Worm (Caenorhabditis elegans) whole organism, L1 larva: Measurements from ENCODE around the gene F45D3.1.

Experiments used
- C34B4.2 ChIP-seq: sonication (generic microtip); optimal IDR thresholded peaks from 2 replicates; lab custom pipeline; 2017; ENCODE audit warnings: mild to moderate bottlenecking, missing genetic modification characterization, missing compliant biosample characterization
- blmp-1 ChIP-seq: fragments of 150-350 bp; optimal IDR thresholded peaks from 2 replicates; lab custom pipeline; 2014; ENCODE audit warnings: missing biosample characterization, missing genetic modification characterization
- ceh-90 ChIP-seq: sonication (generic microtip); optimal IDR thresholded peaks from 2 replicates; lab custom pipeline; 2016; ENCODE audit warnings: missing genetic modification characterization, missing compliant biosample characterization
- dsc-1 ChIP-seq: sonication (generic microtip); optimal IDR thresholded peaks from 2 replicates; lab custom pipeline; 2016; ENCODE audit warnings: mild to moderate bottlenecking, missing genetic modification characterization, missing compliant biosample characterization
- egl-13 ChIP-seq: sonication (generic microtip); optimal IDR thresholded peaks from 2 replicates; lab custom pipeline; 2016; ENCODE audit warnings: missing genotype, missing genetic modification reagents, missing genetic modification characterization, missing compliant biosample characterization
- egl-27 ChIP-seq, 2 experiments: fragments of 150-350 bp in 1 of 2; sonication (generic microtip); optimal IDR thresholded peaks; 3 replicates each; lab custom pipeline; 2017 to 2018; ENCODE audit warnings: missing biosample characterization in 2 of 2, missing genetic modification characterization in 2 of 2, missing genetic modification reagents in 2 of 2
- elt-3 ChIP-seq, 6 experiments: fragments of 150-350 bp in 1 of 6; sonication (generic microtip); optimal IDR thresholded peaks; 2 replicates each; lab custom pipeline; 2017 to 2018; ENCODE audit warnings: missing biosample characterization in 6 of 6, missing genetic modification characterization in 6 of 6, inconsistent platforms in 1 of 6
- fkh-10 ChIP-seq: sonication (generic microtip); optimal IDR thresholded peaks from 2 replicates; lab custom pipeline; 2017; ENCODE audit warnings: missing biosample characterization, missing genetic modification reagents, missing genetic modification characterization
- fkh-8 ChIP-seq: sonication (generic microtip); optimal IDR thresholded peaks from 2 replicates; lab custom pipeline; 2016; ENCODE audit warnings: mild to moderate bottlenecking, missing genetic modification characterization, missing compliant biosample characterization
- hlh-4 ChIP-seq: sonication (generic microtip); optimal IDR thresholded peaks from 2 replicates; lab custom pipeline; 2016; ENCODE audit warnings: mild to moderate bottlenecking, missing genetic modification characterization, missing compliant biosample characterization
- hpl-2 ChIP-seq: fragments of 150-350 bp; optimal IDR thresholded peaks from 2 replicates; lab custom pipeline; 2014; ENCODE audit warnings: missing biosample characterization, missing genetic modification reagents, missing genetic modification characterization
- lin-13 ChIP-seq: fragments of 150-350 bp; optimal IDR thresholded peaks from 2 replicates; lab custom pipeline; 2014; ENCODE audit warnings: missing biosample characterization, missing genetic modification reagents, missing genetic modification characterization
- lin-14 ChIP-seq: fragments of 200-800 bp; sonication (Bioruptor generic); optimal IDR thresholded peaks from 2 replicates; lab custom pipeline; 2018; ENCODE audit warnings: mild to moderate bottlenecking, missing genetic modification characterization, moderate library complexity, missing compliant biosample characterization
- lin-15B ChIP-seq: fragments of 150-350 bp; sonication (generic microtip); optimal IDR thresholded peaks from 3 replicates; lab custom pipeline; 2014; ENCODE audit warnings: missing biosample characterization, missing genetic modification characterization
- mef-2 ChIP-seq: fragments of 150-350 bp; optimal IDR thresholded peaks from 2 replicates; lab custom pipeline; 2014; ENCODE audit warnings: missing biosample characterization, missing genetic modification characterization
- nhr-19 ChIP-seq: fragments of 200-800 bp; sonication (Bioruptor generic); conservative IDR thresholded peaks from 2 replicates; pipeline ENCODE4 v1.3.6; 2022; ENCODE audit warnings: missing genetic modification characterization, missing compliant biosample characterization
- nhr-237 ChIP-seq: fragments of 150-350 bp; optimal IDR thresholded peaks from 2 replicates; lab custom pipeline; 2014; ENCODE audit warnings: missing biosample characterization, missing genetic modification characterization
- nhr-28 ChIP-seq: fragments of 150-350 bp; optimal IDR thresholded peaks from 2 replicates; lab custom pipeline; 2014; ENCODE audit warnings: missing biosample characterization, missing genetic modification characterization
- nhr-47 ChIP-seq: sonication (generic microtip); optimal IDR thresholded peaks from 2 replicates; lab custom pipeline; 2016; ENCODE audit warnings: mild to moderate bottlenecking, missing genetic modification characterization, moderate library complexity, missing compliant biosample characterization
- nhr-71 ChIP-seq: sonication (generic microtip); optimal IDR thresholded peaks from 2 replicates; lab custom pipeline; 2016; ENCODE audit warnings: mild to moderate bottlenecking, missing genetic modification characterization, moderate library complexity, missing compliant biosample characterization
- nhr-76 ChIP-seq: sonication (generic microtip); optimal IDR thresholded peaks from 2 replicates; lab custom pipeline; 2017; ENCODE audit warnings: missing biosample characterization, missing genetic modification characterization
- nhr-85 ChIP-seq: sonication (generic microtip); peaks from one replicate; lab custom pipeline; 2016; ENCODE audit warnings: missing genetic modification characterization, inconsistent platforms, missing compliant biosample characterization
- nhr-90 ChIP-seq: sonication (generic microtip); optimal IDR thresholded peaks from 2 replicates; lab custom pipeline; 2016; ENCODE audit warnings: mild to moderate bottlenecking, missing genetic modification characterization, missing compliant biosample characterization; ENCODE audit not compliant: poor library complexity
- pag-3 ChIP-seq: sonication (generic microtip); optimal IDR thresholded peaks from 2 replicates; lab custom pipeline; 2017; ENCODE audit warnings: missing genetic modification characterization, mild to moderate bottlenecking, missing compliant biosample characterization, antibody characterized with exemption, borderline replicate concordance; ENCODE audit not compliant: insufficient read depth
- pax-3 ChIP-seq: fragments of 200-800 bp; sonication (Bioruptor generic); optimal IDR thresholded peaks from 2 replicates; lab custom pipeline; 2018; ENCODE audit warnings: mild to moderate bottlenecking, missing genetic modification characterization, moderate library complexity, missing compliant biosample characterization
- sox-4 ChIP-seq: sonication (generic microtip); optimal IDR thresholded peaks from 2 replicates; lab custom pipeline; 2016; ENCODE audit warnings: missing genetic modification characterization, missing compliant biosample characterization
- sup-37 ChIP-seq: fragments of 200-800 bp; sonication (Bioruptor generic); optimal IDR thresholded peaks from 2 replicates; lab custom pipeline; 2018; ENCODE audit warnings: mild to moderate bottlenecking, missing genetic modification characterization, missing compliant biosample characterization
- unc-30 ChIP-seq: sonication (generic microtip); optimal IDR thresholded peaks from 2 replicates; lab custom pipeline; 2017; ENCODE audit warnings: missing biosample characterization, missing genetic modification characterization
- unc-62 ChIP-seq: fragments of 150-350 bp; optimal IDR thresholded peaks from 2 replicates; lab custom pipeline; 2014; ENCODE audit warnings: missing biosample characterization, missing genetic modification reagents, missing genetic modification characterization
- unc-86 ChIP-seq: sonication (generic microtip); optimal IDR thresholded peaks from 2 replicates; lab custom pipeline; 2016; ENCODE audit warnings: missing genetic modification characterization, missing compliant biosample characterization
- vab-15 ChIP-seq: sonication (generic microtip); optimal IDR thresholded peaks from 2 replicates; lab custom pipeline; 2017; ENCODE audit warnings: missing genotype, mild to moderate bottlenecking, missing genetic modification characterization, missing compliant biosample characterization
- xbp-1 ChIP-seq: sonication (generic microtip); optimal IDR thresholded peaks from 2 replicates; lab custom pipeline; 2016; ENCODE audit warnings: missing genetic modification characterization, missing compliant biosample characterization
- zip-4 ChIP-seq: fragments of 200-800 bp; sonication (Bioruptor generic); optimal IDR thresholded peaks from 2 replicates; lab custom pipeline; 2018; ENCODE audit warnings: mild to moderate bottlenecking, missing genetic modification characterization, moderate library complexity, missing compliant biosample characterization
- ztf-4 ChIP-seq: fragments of 150-350 bp; optimal IDR thresholded peaks from 2 replicates; lab custom pipeline; 2014; ENCODE audit warnings: missing biosample characterization, missing genetic modification characterization

F45D3.1 gene

DNA sequence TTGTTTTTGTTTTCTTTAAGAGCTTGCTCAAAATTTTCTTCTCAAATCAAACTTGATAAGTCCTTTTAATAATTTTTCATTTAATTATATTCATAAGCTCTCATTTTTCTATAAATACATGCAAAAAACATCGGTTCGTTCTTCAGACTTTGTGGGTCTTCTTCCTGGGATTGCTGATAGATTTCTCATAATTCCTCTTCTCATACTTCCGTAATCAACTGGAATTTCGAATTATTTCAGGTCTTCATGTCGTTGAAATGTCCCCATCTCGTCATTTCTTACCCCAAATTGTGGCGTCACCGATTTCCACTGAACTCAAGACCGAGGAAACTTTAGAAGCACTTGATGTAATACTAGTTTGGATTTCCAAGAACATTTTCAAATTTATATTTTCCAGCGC is 38.0 kb downstream of the F45D3.1 start:
- TF ChIP-seq fkh-8 (tag; lab: Kevin White, UChicago) (peak; percentile 31), nhr-85 (no peak), vab-15 (no peak), hlh-4 (tag; lab: Kevin White, UChicago) (no peak), pax-3 (tag; lab: Kevin White, UChicago) (peak; percentile 84), lin-14 (GFP tag; lab: Kevin White, UChicago) (no peak), nhr-47 (tag; lab: Kevin White, UChicago) (peak; percentile 10), dsc-1 (tag; lab: Kevin White, UChicago) (peak; percentile 78), nhr-19 (GFP tag; lab: Robert Waterston, UW) (no peak), sup-37 (no peak), egl-13 (no peak), sox-4 (tag; lab: Kevin White, UChicago) (peak; percentile 15), hpl-2 (no peak), mef-2 (tag; lab: Kevin White, UChicago) (no peak), zip-4 (no peak)

DNA sequence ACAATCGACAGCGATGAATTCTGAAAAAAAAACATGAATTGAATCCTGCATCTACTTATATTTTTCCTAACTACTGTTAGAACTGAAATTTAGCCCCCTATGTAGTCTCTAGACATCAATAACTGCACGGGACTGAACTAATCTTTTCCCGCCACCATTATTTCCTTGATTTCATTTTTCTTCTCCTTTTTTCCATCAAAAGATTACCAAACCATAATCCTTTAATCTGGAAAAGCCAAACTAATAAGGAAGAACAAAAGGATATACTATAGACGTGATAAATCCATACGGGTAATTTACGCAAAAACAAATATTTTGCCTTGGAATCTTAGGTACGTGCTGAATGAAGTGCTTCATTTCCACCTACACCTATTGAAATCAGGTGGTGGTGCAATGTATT is 40.5 kb downstream of the F45D3.1 start:
- TF ChIP-seq dsc-1 (tag; lab: Kevin White, UChicago) (peak; percentile 80), nhr-76 (tag; lab: Kevin White, UChicago) (no peak), pax-3 (tag; lab: Kevin White, UChicago) (peak; percentile 68), egl-13 (no peak), nhr-19 (GFP tag; lab: Robert Waterston, UW) (no peak), xbp-1 (tag; lab: Kevin White, UChicago) (no peak), lin-13 (GFP tag; lab: Kevin White, UChicago) (no peak), nhr-90 (no peak), sox-4 (tag; lab: Kevin White, UChicago) (peak; percentile 33)

DNA sequence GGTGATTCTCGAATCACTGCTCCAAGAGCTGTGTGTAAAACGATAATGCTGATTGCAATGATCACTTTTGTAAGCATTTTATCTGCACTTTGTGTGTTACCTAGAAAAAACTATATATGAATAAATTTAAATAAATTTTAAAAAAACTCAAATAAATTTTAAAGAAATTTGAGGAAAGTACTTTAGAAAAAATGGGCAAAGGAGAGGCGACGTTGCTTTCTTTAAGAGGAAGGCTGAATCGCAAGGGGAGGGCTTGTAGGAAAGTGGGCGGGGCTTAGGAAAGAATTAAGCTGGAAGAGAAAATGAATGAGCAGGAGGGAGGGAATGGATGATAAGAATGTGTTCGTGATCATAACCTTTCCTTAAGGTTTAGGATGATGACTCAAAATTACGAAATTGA is 41.0 kb downstream of the F45D3.1 start, which contains the start of gene E02A10.4:
Gene E02A10.4, minus strand, starts transcription at position 101 of the 400 bp plus-strand sequence.
- TF ChIP-seq hpl-2 (no peak), egl-27 (tag; optimal IDR thresholded peaks at IDR 0.05; lab: Kevin White, UChicago) (no peak), pag-3 (tag; lab: Kevin White, UChicago) (no peak), nhr-28 (tag; lab: Kevin White, UChicago) (no peak), nhr-71 (tag; lab: Kevin White, UChicago) (no peak), unc-86 (tag; lab: Kevin White, UChicago) (no peak), fkh-10 (GFP tag; lab: Kevin White, UChicago) (no peak), lin-15B (tag; lab: Kevin White, UChicago) (no peak), elt-3 (tag; optimal IDR thresholded peaks at IDR 0.05; lab: Kevin White, UChicago) (no peak), ceh-90 (tag; lab: Kevin White, UChicago) (no peak), dsc-1 (tag; lab: Kevin White, UChicago) (no peak), blmp-1 (tag; lab: Kevin White, UChicago) (no peak), ztf-4 (no peak), nhr-76 (tag; lab: Kevin White, UChicago) (no peak), sox-4 (tag; lab: Kevin White, UChicago) (no peak), unc-62 (no peak), C34B4.2 (tag; lab: Kevin White, UChicago) (no peak)
- TF ChIP-seq, all 84 proteins: peak for 0

DNA sequence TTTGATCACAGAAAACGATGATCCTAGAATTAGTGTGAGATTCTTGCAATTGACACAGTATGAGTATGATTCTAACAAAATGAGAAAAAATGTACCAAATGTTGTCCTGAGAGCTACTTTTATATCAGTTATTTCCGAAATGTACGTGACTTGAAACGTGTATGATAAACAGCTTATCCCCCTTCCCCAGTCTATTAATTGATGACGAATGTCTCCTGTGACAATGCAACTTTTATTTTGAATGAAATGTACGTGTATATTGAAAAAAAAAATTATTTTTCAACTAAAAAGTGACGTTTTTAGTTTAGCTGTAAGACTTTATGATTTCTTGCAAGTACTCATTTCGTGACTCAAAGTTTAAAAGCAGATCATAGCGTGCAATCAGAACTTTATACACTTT is 43.4 kb downstream of the F45D3.1 start:
- no peak for TF ChIP-seq mef-2 (tag; lab: Kevin White, UChicago)
- peak; percentile 42 for TF ChIP-seq fkh-8 (tag; lab: Kevin White, UChicago)
- TF ChIP-seq pax-3 (tag; lab: Kevin White, UChicago), result peak; percentile 60
- no peak for TF ChIP-seq ztf-4
- peak; percentile 69 for TF ChIP-seq dsc-1 (tag; lab: Kevin White, UChicago)
- no peak for TF ChIP-seq nhr-237
- no peak for TF ChIP-seq unc-30 (tag; lab: Kevin White, UChicago)
